Fruit fly (Drosophila melanogaster) whole organism, prepupa: Measurements from ENCODE around the gene CG13457.

Experiments
- CG10631 ChIP-seq: fragments of 200-800 bp; sonication (Bioruptor generic); optimal IDR thresholded peaks from 2 replicates; lab custom pipeline; 2016; ENCODE audit warnings: missing biosample characterization, missing genetic modification characterization
- CG11294 ChIP-seq: fragments of 200-800 bp; sonication (Bioruptor generic); IDR thresholded peaks from 2 replicates; pipeline ENCODE4 v1.3.6; 2022; ENCODE audit warnings: missing biosample characterization, missing genetic modification characterization
- CG11902 ChIP-seq: fragments of 200-800 bp; sonication (Bioruptor generic); optimal IDR thresholded peaks from 3 replicates; lab custom pipeline; 2016; ENCODE audit warnings: missing biosample characterization, missing genetic modification characterization
- CG15336 ChIP-seq: fragments of 200-800 bp; sonication (Bioruptor generic); IDR thresholded peaks from 2 replicates; pipeline ENCODE4 v1.3.6; 2022; ENCODE audit warnings: missing biosample characterization, missing genetic modification characterization
- CG1621 ChIP-seq: fragments of 200-800 bp; sonication (Bioruptor generic); optimal IDR thresholded peaks from 3 replicates; lab custom pipeline; 2018; ENCODE audit warnings: missing biosample characterization, mild to moderate bottlenecking, missing genetic modification characterization
- CG32006 ChIP-seq: fragments of 200-800 bp; sonication (Bioruptor generic); optimal IDR thresholded peaks from 3 replicates; lab custom pipeline; 2017; ENCODE audit warnings: missing biosample characterization, mild to moderate bottlenecking, missing genetic modification characterization
- CG34406 ChIP-seq: fragments of 200-800 bp; sonication (Bioruptor generic); optimal IDR thresholded peaks from 3 replicates; lab custom pipeline; 2016; ENCODE audit warnings: missing biosample characterization, missing genetic modification characterization
- CG6163 ChIP-seq: fragments of 200-800 bp; sonication (Bioruptor generic); IDR thresholded peaks from 3 replicates; pipeline ENCODE4 v1.3.6; 2022; ENCODE audit warnings: missing biosample characterization, missing genetic modification characterization
- CG6854 ChIP-seq: fragments of 200-800 bp; sonication (Bioruptor generic); optimal IDR thresholded peaks from 2 replicates; lab custom pipeline; 2017; ENCODE audit warnings: missing biosample characterization, mild to moderate bottlenecking, missing genetic modification characterization
- CG7368 ChIP-seq: fragments of 200-800 bp; sonication (Bioruptor generic); optimal IDR thresholded peaks from 3 replicates; lab custom pipeline; 2016; ENCODE audit warnings: missing biosample characterization, missing genetic modification characterization
- CG8319 ChIP-seq: fragments of 200-800 bp; sonication (Bioruptor generic); optimal IDR thresholded peaks from 3 replicates; lab custom pipeline; 2016; ENCODE audit warnings: missing biosample characterization, missing genetic modification characterization
- CG8632 ChIP-seq: fragments of 200-800 bp; sonication (Bioruptor generic); optimal IDR thresholded peaks from 3 replicates; lab custom pipeline; 2016; ENCODE audit warnings: missing biosample characterization, missing genetic modification characterization
- CG9139 ChIP-seq: fragments of 200-800 bp; sonication (Bioruptor generic); optimal IDR thresholded peaks from 3 replicates; lab custom pipeline; 2017; ENCODE audit warnings: missing biosample characterization, mild to moderate bottlenecking, missing genetic modification characterization
- Eip78C ChIP-seq: fragments of 200-800 bp; sonication (Bioruptor generic); peaks from one replicate; lab custom pipeline; 2016; ENCODE audit warnings: missing biosample characterization, missing genetic modification characterization
- Eip93F ChIP-seq: fragments of 200-800 bp; sonication (Bioruptor generic); optimal IDR thresholded peaks from 2 replicates; lab custom pipeline; 2016; ENCODE audit warnings: missing biosample characterization, mild to moderate bottlenecking, missing genetic modification characterization
- Ets96B ChIP-seq: fragments of 200-800 bp; optimal IDR thresholded peaks from 2 replicates; lab custom pipeline; 2019; ENCODE audit warnings: missing biosample characterization, mild to moderate bottlenecking, missing genetic modification characterization, moderate library complexity
- Gug ChIP-seq: fragments of 200-800 bp; sonication (Bioruptor generic); IDR thresholded peaks from 2 replicates; pipeline ENCODE4 v1.3.6; 2022; ENCODE audit warnings: missing biosample characterization, missing genetic modification characterization
- Hr38 ChIP-seq: sonication (Bioruptor generic); optimal IDR thresholded peaks from 2 replicates; lab custom pipeline; 2016; ENCODE audit warnings: missing biosample characterization, missing genetic modification characterization
- Lpt ChIP-seq: fragments of 200-800 bp; sonication (Bioruptor generic); optimal IDR thresholded peaks from 3 replicates; lab custom pipeline; 2016; ENCODE audit warnings: missing biosample characterization, missing genetic modification characterization
- Met ChIP-seq: fragments of 200-800 bp; sonication (Bioruptor generic); optimal IDR thresholded peaks from 3 replicates; lab custom pipeline; 2016; ENCODE audit warnings: missing biosample characterization, missing genetic modification characterization
- Smox ChIP-seq: fragments of 200-800 bp; sonication (Bioruptor generic); optimal IDR thresholded peaks from 3 replicates; lab custom pipeline; 2016; ENCODE audit warnings: missing biosample characterization, missing genetic modification characterization
- Sox102F ChIP-seq: fragments of 200-800 bp; sonication (Bioruptor generic); optimal IDR thresholded peaks from 2 replicates; lab custom pipeline; 2016; ENCODE audit warnings: missing biosample characterization, mild to moderate bottlenecking, missing genetic modification characterization
- Sox14 ChIP-seq: fragments of 200-800 bp; sonication (Bioruptor generic); optimal IDR thresholded peaks from 3 replicates; lab custom pipeline; 2016; ENCODE audit warnings: missing biosample characterization, missing genetic modification characterization
- Sox15 ChIP-seq: fragments of 200-800 bp; sonication (Bioruptor generic); optimal IDR thresholded peaks from 3 replicates; lab custom pipeline; 2016; ENCODE audit warnings: missing biosample characterization, missing genetic modification characterization
- acj6 ChIP-seq: fragments of 200-800 bp; sonication (Bioruptor generic); optimal IDR thresholded peaks from 3 replicates; lab custom pipeline; 2016; ENCODE audit warnings: missing biosample characterization, missing genetic modification characterization
- cyc ChIP-seq: fragments of 200-800 bp; sonication (Bioruptor generic); optimal IDR thresholded peaks from 3 replicates; lab custom pipeline; 2016; ENCODE audit warnings: missing biosample characterization, missing genetic modification characterization
- dac ChIP-seq: fragments of 200-800 bp; sonication (Bioruptor generic); optimal IDR thresholded peaks from 2 replicates; lab custom pipeline; 2017; ENCODE audit warnings: missing biosample characterization, mild to moderate bottlenecking, missing genetic modification characterization
- dsx ChIP-seq: fragments of 200-800 bp; optimal IDR thresholded peaks from 3 replicates; lab custom pipeline; 2019; ENCODE audit warnings: missing biosample characterization, mild to moderate bottlenecking, missing genetic modification characterization, moderate library complexity; ENCODE audit not compliant: poor library complexity, severe bottlenecking
- eg ChIP-seq: fragments of 200-800 bp; sonication (Bioruptor generic); IDR thresholded peaks from 3 replicates; pipeline ENCODE4 v1.3.6; 2022; ENCODE audit warnings: missing biosample characterization, missing genetic modification characterization
- esn ChIP-seq: fragments of 200-800 bp; sonication (Bioruptor generic); optimal IDR thresholded peaks from 2 replicates; lab custom pipeline; 2016; ENCODE audit warnings: missing biosample characterization, mild to moderate bottlenecking, missing genetic modification characterization, moderate library complexity
- fd59A ChIP-seq: fragments of 200-800 bp; sonication (Bioruptor generic); optimal IDR thresholded peaks from 2 replicates; lab custom pipeline; 2017; ENCODE audit warnings: missing biosample characterization, mild to moderate bottlenecking, missing genetic modification characterization, missing genetic modification reagents
- fkh ChIP-seq: fragments of 200-800 bp; sonication (Bioruptor generic); optimal IDR thresholded peaks from 3 replicates; lab custom pipeline; 2017; ENCODE audit warnings: missing biosample characterization, mild to moderate bottlenecking, missing genetic modification characterization, moderate library complexity
- lz ChIP-seq: fragments of 200-800 bp; sonication (Bioruptor generic); optimal IDR thresholded peaks from 3 replicates; lab custom pipeline; 2016; ENCODE audit warnings: missing biosample characterization, missing genetic modification characterization
- pdm3 ChIP-seq: fragments of 200-800 bp; sonication (Bioruptor generic); optimal IDR thresholded peaks from 3 replicates; lab custom pipeline; 2016; ENCODE audit warnings: missing biosample characterization, missing genetic modification characterization
- salr ChIP-seq, 2 experiments: fragments of 200-800 bp; sonication (Bioruptor generic); optimal IDR thresholded peaks; 3 replicates each; lab custom pipeline; 2016 to 2018; ENCODE audit warnings: missing biosample characterization in 2 of 2, missing genetic modification characterization in 2 of 2, mild to moderate bottlenecking in 1 of 2
- ss ChIP-seq, 2 experiments: fragments of 200-800 bp; sonication (Bioruptor generic); optimal IDR thresholded peaks; 2 replicates in 1 of 2; 3 replicates in 1 of 2; lab custom pipeline; 2017 to 2018; ENCODE audit warnings: mild to moderate bottlenecking in 2 of 2, missing biosample characterization in 2 of 2, missing genetic modification characterization in 2 of 2, moderate library complexity in 1 of 2
- topi ChIP-seq: fragments of 200-800 bp; sonication (Bioruptor generic); optimal IDR thresholded peaks from 3 replicates; lab custom pipeline; 2016; ENCODE audit warnings: missing biosample characterization, missing genetic modification characterization

CG13457 gene

dm6 chr3L:15098659-15099512 lies 32.3 kb downstream of the CG13457 start (continued):
- TF ChIP-seq Smox (GFP tag; lab: Kevin White, UChicago) = peak; percentile 26
- TF ChIP-seq CG1621 (tag; lab: Kevin White, UChicago) = peak; percentile 36
- no peak for TF ChIP-seq Sox15
- TF ChIP-seq cyc (GFP tag; lab: Kevin White, UChicago) = peak; percentile 56
- peak; percentile 90 for TF ChIP-seq Gug (GFP tag; lab: Robert Waterston, UW)
- TF ChIP-seq Lpt (GFP tag; lab: Kevin White, UChicago) = peak; percentile 90
- peak; percentile 90 for TF ChIP-seq Eip78C (GFP tag; lab: Kevin White, UChicago)
- peak; percentile 52 for TF ChIP-seq lz
- peak; percentile 74 for TF ChIP-seq Ets96B (tag; lab: Kevin White, UChicago)
- TF ChIP-seq dac = peak; percentile 35
- no peak for TF ChIP-seq Hr38 (GFP tag; lab: Kevin White, UChicago)
- peak; percentile 86 for TF ChIP-seq CG7368 (GFP tag; lab: Kevin White, UChicago)
- TF ChIP-seq Eip93F (GFP tag; lab: Kevin White, UChicago) = no peak
- no peak for TF ChIP-seq CG11902 (GFP tag; lab: Kevin White, UChicago)
- TF ChIP-seq acj6 (GFP tag; lab: Kevin White, UChicago) = peak; percentile 63
- TF ChIP-seq dsx = peak; percentile 74
- peak; percentile 95 for TF ChIP-seq CG15336 (GFP tag; lab: Robert Waterston, UW)
- peak; percentile 71 for TF ChIP-seq CG34406 (GFP tag; lab: Kevin White, UChicago)
- TF ChIP-seq Sox102F = peak; percentile 3
- peak; percentile 62 for TF ChIP-seq CG8319
- peak; percentile 64 for TF ChIP-seq esn (GFP tag; lab: Kevin White, UChicago)
- no peak; the same call in 1 of the 3 replicates for TF ChIP-seq CG6163 (GFP tag; lab: Robert Waterston, UW)
- TF ChIP-seq ss (GFP tag; optimal IDR thresholded peaks at IDR 0.05; lab: Kevin White, UChicago) = peak; percentile 23 to 51

dm6 chr3L:15097878-15098520 lies 33.2 kb downstream of the CG13457 start, which contains the start of gene Ctps:
TSS of gene Ctps (plus strand) at chr3L:15097914.
- no peak for TF ChIP-seq eg
- no peak for TF ChIP-seq CG7368 (GFP tag; lab: Kevin White, UChicago)
- TF ChIP-seq CG1621 (tag; lab: Kevin White, UChicago) = no peak
- no peak for TF ChIP-seq cyc (GFP tag; lab: Kevin White, UChicago)
- TF ChIP-seq CG8632 (GFP tag; lab: Kevin White, UChicago) = no peak
- no peak for TF ChIP-seq salr (GFP tag; optimal IDR thresholded peaks at IDR 0.05; lab: Kevin White, UChicago)
- no peak for TF ChIP-seq CG32006 (GFP tag; lab: Kevin White, UChicago)
- TF ChIP-seq Hr38 (GFP tag; lab: Kevin White, UChicago) = no peak
- peak; percentile 8 for TF ChIP-seq Sox14 (GFP tag; lab: Kevin White, UChicago)
- TF ChIP-seq CG15336 (GFP tag; lab: Robert Waterston, UW) = 0 out of 2 replicates have a peak, but pooled peaks have one; percentile 18
- peak; percentile 30 for TF ChIP-seq lz
- peak; percentile 6 for TF ChIP-seq pdm3
- no peak for TF ChIP-seq CG11294 (GFP tag; lab: Robert Waterston, UW)
- no peak for TF ChIP-seq CG9139 (GFP tag; lab: Kevin White, UChicago)
- peak; percentile 63 for TF ChIP-seq fkh (GFP tag; lab: Kevin White, UChicago)
- peak; percentile 37 for TF ChIP-seq esn (GFP tag; lab: Kevin White, UChicago)
- TF ChIP-seq Met = no peak
- peak; percentile 18 for TF ChIP-seq CG6854 (GFP tag; lab: Kevin White, UChicago)
- TF ChIP-seq fd59A (GFP tag; lab: Kevin White, UChicago) = no peak
- no peak for TF ChIP-seq CG34406 (GFP tag; lab: Kevin White, UChicago)
- no peak for TF ChIP-seq acj6 (GFP tag; lab: Kevin White, UChicago)
- peak; percentile 29 for TF ChIP-seq CG10631 (GFP tag; lab: Kevin White, UChicago)
- TF ChIP-seq Gug (GFP tag; lab: Robert Waterston, UW) = no peak
- peak; percentile 34 for TF ChIP-seq Eip78C (GFP tag; lab: Kevin White, UChicago)
- TF ChIP-seq dac = no peak
- TF ChIP-seq topi = peak; percentile 18
